Fruit fly (Drosophila melanogaster): ENCODE data around the gene Syx13.

DNA sequence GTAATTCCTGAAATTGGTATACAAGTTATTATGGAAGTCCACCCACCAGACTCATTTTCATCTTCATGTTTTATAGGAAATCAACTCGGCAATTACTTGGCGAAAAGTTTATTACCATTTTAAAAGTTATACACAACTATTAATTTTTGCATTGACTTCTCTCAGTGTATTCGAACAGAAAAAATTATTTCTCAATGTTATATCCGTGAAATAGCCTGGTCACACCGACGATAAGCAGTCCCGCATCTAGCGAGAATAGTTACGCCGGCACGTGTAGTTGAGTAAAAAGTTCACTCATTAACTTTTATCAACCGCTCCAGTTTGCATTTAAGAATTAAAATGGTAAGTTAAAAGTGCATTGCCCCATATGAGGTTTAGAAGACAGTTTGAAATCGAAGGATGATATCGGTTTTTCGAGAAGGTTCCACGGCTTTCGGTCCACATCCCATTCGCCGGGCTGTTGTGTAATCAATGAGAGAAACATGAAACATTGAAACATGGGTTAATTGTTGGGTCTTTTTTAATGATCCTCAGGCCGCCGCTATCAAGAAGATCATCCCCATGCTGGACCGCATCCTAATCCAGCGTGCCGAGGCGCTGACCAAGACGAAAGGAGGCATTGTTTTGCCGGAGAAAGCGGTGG lies 28.3 kb upstream of the Syx13 start, which contains the start of gene CG11267:
- TF ChIP-seq CTCF (optimal IDR thresholded peaks at IDR 0.05) (no peak), CG8478 (optimal IDR thresholded peaks at IDR 0.05) (no peak)

All from S2 (cell line).